Worm (Caenorhabditis elegans): ENCODE measurements around the gene F46H5.2.

- TF ChIP-seq scrt-1 (GFP tag; IDR thresholded peaks at IDR 0.05) (no peak), ama-1 (optimal IDR thresholded peaks at IDR 0.05) (no peak), pes-1 (GFP tag; IDR thresholded peaks at IDR 0.05) (no peak), tbx-11 (GFP tag; IDR thresholded peaks at IDR 0.05) (no peak)
These were observed 30.7 kb upstream of the F46H5.2 start for ce11 chrX:7234723-7235203.
